Worm (Caenorhabditis elegans) whole organism, L2 larva: ENCODE data around the gene sdc-2.

Source experiments
- C34F6.9 ChIP-seq: fragments of 150-350 bp; optimal IDR thresholded peaks from 2 replicates; lab custom pipeline; 2014; ENCODE audit warnings: missing biosample characterization, missing genetic modification characterization
- F13H6.1 ChIP-seq: sonication (generic microtip); optimal IDR thresholded peaks from 2 replicates; lab custom pipeline; 2016; ENCODE audit warnings: missing genetic modification characterization, missing compliant biosample characterization
- R02D3.7 ChIP-seq: fragments of 150-350 bp; optimal IDR thresholded peaks from 2 replicates; lab custom pipeline; 2014; ENCODE audit warnings: missing biosample characterization, missing genetic modification characterization
- ZK546.5 ChIP-seq: sonication (generic microtip); optimal IDR thresholded peaks from 2 replicates; lab custom pipeline; 2017; ENCODE audit warnings: missing biosample characterization, missing genetic modification characterization
- alr-1 ChIP-seq: fragments of 150-350 bp; optimal IDR thresholded peaks from 2 replicates; lab custom pipeline; 2014; ENCODE audit warnings: missing biosample characterization, missing genetic modification characterization
- aly-2 ChIP-seq: fragments of 150-350 bp; optimal IDR thresholded peaks from 2 replicates; lab custom pipeline; 2014; ENCODE audit warnings: missing biosample characterization, missing genetic modification characterization
- ama-1 ChIP-seq: fragments of 150-350 bp; optimal IDR thresholded peaks from 2 replicates; lab custom pipeline; 2018; ENCODE audit warnings: inconsistent platforms
- blmp-1 ChIP-seq: sonication (generic microtip); optimal IDR thresholded peaks from 2 replicates; lab custom pipeline; 2017; ENCODE audit warnings: missing genetic modification characterization, mild to moderate bottlenecking, missing compliant biosample characterization, antibody characterized with exemption, moderate library complexity; ENCODE audit not compliant: insufficient read depth
- ceh-82 ChIP-seq: fragments of 150-350 bp; optimal IDR thresholded peaks from 2 replicates; lab custom pipeline; 2014; ENCODE audit warnings: missing biosample characterization, missing genetic modification characterization
- crh-2 ChIP-seq: sonication (generic microtip); optimal IDR thresholded peaks from 2 replicates; lab custom pipeline; 2017; ENCODE audit warnings: missing biosample characterization, missing genetic modification characterization
- dmd-4 ChIP-seq: sonication (generic microtip); optimal IDR thresholded peaks from 2 replicates; lab custom pipeline; 2017; ENCODE audit warnings: missing biosample characterization, missing genetic modification characterization
- elt-3 ChIP-seq: sonication (generic microtip); optimal IDR thresholded peaks from 2 replicates; lab custom pipeline; 2017; ENCODE audit warnings: missing biosample characterization, missing genetic modification characterization
- fos-1 ChIP-seq: fragments of 150-350 bp; optimal IDR thresholded peaks from 2 replicates; lab custom pipeline; 2014; ENCODE audit warnings: missing biosample characterization, missing genetic modification characterization
- gmeb-1 ChIP-seq: fragments of 150-350 bp; optimal IDR thresholded peaks from 2 replicates; lab custom pipeline; 2014; ENCODE audit warnings: missing biosample characterization, missing genetic modification characterization
- mab-5 ChIP-seq: fragments of 150-350 bp; optimal IDR thresholded peaks from 2 replicates; lab custom pipeline; 2014; ENCODE audit warnings: missing biosample characterization, missing genetic modification characterization
- mbf-1 ChIP-seq: sonication (generic microtip); optimal IDR thresholded peaks from 2 replicates; lab custom pipeline; 2017; ENCODE audit warnings: missing biosample characterization, missing genetic modification characterization
- mdl-1 ChIP-seq, 2 experiments: fragments of 150-350 bp in 1 of 2; sonication (generic microtip) in 1 of 2; optimal IDR thresholded peaks; 2 replicates each; lab custom pipeline; 2017; ENCODE audit warnings: missing biosample characterization in 2 of 2, missing genetic modification characterization in 2 of 2
- nhr-11 ChIP-seq: fragments of 150-350 bp; optimal IDR thresholded peaks from 2 replicates; lab custom pipeline; 2014; ENCODE audit warnings: missing biosample characterization, missing genetic modification characterization
- nhr-129 ChIP-seq: fragments of 150-350 bp; optimal IDR thresholded peaks from 2 replicates; lab custom pipeline; 2014; ENCODE audit warnings: missing biosample characterization, missing genetic modification characterization
- nhr-21 ChIP-seq: fragments of 150-350 bp; optimal IDR thresholded peaks from 2 replicates; lab custom pipeline; 2014; ENCODE audit warnings: missing biosample characterization, missing genetic modification characterization
- nhr-237 ChIP-seq: fragments of 150-350 bp; optimal IDR thresholded peaks from 2 replicates; lab custom pipeline; 2014; ENCODE audit warnings: missing biosample characterization, missing genetic modification characterization
- nhr-25 ChIP-seq: fragments of 150-350 bp; sonication (generic microtip); optimal IDR thresholded peaks from 3 replicates; lab custom pipeline; 2014; ENCODE audit warnings: missing biosample characterization, missing genetic modification characterization
- nhr-6 ChIP-seq: fragments of 150-350 bp; optimal IDR thresholded peaks from 2 replicates; lab custom pipeline; 2014; ENCODE audit warnings: missing biosample characterization, missing genetic modification characterization
- nhr-77 ChIP-seq: fragments of 150-350 bp; optimal IDR thresholded peaks from 2 replicates; lab custom pipeline; 2014; ENCODE audit warnings: missing biosample characterization, missing genetic modification characterization
- skn-1 ChIP-seq: sonication (generic microtip); optimal IDR thresholded peaks from 2 replicates; lab custom pipeline; 2017; ENCODE audit warnings: missing biosample characterization, missing genetic modification characterization
- sma-3 ChIP-seq: sonication (generic microtip); optimal IDR thresholded peaks from 2 replicates; lab custom pipeline; 2016; ENCODE audit warnings: missing genetic modification reagents, missing genetic modification characterization, missing compliant biosample characterization
- sma-9 ChIP-seq, 2 experiments: fragments of 150-350 bp in 1 of 2; sonication (generic microtip) in 1 of 2; optimal IDR thresholded peaks; 2 replicates each; lab custom pipeline; 2014 to 2016; ENCODE audit warnings: missing genetic modification characterization in 2 of 2, mild to moderate bottlenecking in 1 of 2, missing biosample characterization in 1 of 2, missing compliant biosample characterization in 1 of 2, missing genetic modification reagents in 1 of 2, moderate library complexity in 1 of 2
- snpc-4 ChIP-seq: fragments of 150-350 bp; optimal IDR thresholded peaks from 2 replicates; lab custom pipeline; 2014; ENCODE audit warnings: missing biosample characterization, missing genetic modification characterization
- unc-39 ChIP-seq: fragments of 150-350 bp; optimal IDR thresholded peaks from 2 replicates; lab custom pipeline; 2014; ENCODE audit warnings: missing biosample characterization, missing genetic modification characterization
- zag-1 ChIP-seq: fragments of 150-350 bp; optimal IDR thresholded peaks from 2 replicates; lab custom pipeline; 2014; ENCODE audit warnings: missing biosample characterization, missing genetic modification characterization
- ztf-1 ChIP-seq: fragments of 200-800 bp; sonication (Bioruptor generic); conservative IDR thresholded peaks from 2 replicates; pipeline ENCODE4 v1.3.6; 2022; ENCODE audit warnings: missing genetic modification characterization, missing compliant biosample characterization

Gene sdc-2

DNA sequence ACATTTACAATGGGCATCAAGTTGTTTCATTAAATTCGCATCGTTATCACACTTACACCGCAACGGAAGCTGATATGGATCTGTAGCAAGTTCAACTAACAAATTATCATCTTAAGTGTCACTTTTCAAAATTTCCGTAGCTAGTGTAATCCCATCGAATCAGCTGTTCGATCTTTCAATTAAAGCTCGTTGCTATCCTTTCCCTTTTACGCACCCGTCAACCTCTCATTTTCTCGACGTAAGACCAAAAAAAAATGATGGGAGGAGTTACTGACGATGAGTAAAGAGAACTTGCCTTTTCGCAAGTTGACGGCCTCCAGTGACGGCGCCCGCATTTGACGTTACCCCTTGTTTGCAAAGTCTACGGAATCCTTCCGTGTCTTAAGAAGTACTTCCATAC lies 20.5 kb upstream of the sdc-2 start, which contains the start of gene F29G6.1:
F29G6.1 (plus strand) TSS at position 301 of the 400 bp plus-strand sequence.
- TF ChIP-seq C34F6.9 (tag; lab: Kevin White, UChicago) (no peak), alr-1 (tag; lab: Kevin White, UChicago) (no peak)

DNA sequence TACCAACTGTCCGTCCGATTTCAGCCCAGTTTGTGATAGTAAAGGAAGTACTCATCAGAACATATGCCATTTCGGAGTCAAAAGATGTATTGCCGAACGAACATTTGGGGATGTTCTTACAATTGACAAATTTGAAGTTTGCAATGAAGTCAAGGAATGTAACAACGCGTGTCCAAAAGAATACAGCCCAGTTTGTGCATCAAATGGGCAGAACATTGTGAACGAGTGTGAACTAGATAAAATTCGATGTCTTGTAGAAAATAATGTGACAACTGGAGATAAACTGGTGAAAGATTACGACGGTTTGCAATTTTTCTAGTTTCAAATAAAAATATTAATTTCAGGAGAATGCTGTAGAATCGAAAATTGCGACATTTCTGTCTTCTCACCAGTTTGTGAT lies 14.7 kb upstream of the sdc-2 start:
- TF ChIP-seq elt-3 (tag; lab: Kevin White, UChicago) (no peak), R02D3.7 (tag; lab: Kevin White, UChicago) (no peak), aly-2 (no peak), sma-9 (GFP tag; optimal IDR thresholded peaks at IDR 0.05; lab: Kevin White, UChicago) (no peak), sma-9 (tag; optimal IDR thresholded peaks at IDR 0.05; lab: Kevin White, UChicago) (no peak)
- TF ChIP-seq, all 48 proteins: peak for 0

DNA sequence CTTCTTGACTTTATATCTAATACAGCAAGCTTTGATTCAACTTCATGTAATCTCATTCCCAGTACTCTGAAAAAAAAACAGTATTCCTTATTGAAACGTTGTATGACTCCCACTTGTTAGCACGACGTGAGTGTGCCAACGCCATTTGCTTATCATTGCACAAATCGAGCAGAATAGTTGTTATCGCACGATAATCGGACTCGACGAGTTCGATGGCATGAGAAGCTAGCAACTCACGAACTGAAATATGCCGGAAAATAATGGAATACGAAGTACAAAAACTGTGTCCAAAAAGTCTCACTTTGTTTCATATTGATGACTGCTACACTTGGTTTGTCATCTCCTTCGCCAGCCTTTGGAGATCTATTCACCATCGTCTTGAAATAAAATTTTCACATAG lies 13.0 kb upstream of the sdc-2 start:
- TF ChIP-seq crh-2 (peak; percentile 47), skn-1 (no peak), fos-1 (peak; percentile 95), nhr-11 (tag; lab: Kevin White, UChicago) (no peak)

DNA sequence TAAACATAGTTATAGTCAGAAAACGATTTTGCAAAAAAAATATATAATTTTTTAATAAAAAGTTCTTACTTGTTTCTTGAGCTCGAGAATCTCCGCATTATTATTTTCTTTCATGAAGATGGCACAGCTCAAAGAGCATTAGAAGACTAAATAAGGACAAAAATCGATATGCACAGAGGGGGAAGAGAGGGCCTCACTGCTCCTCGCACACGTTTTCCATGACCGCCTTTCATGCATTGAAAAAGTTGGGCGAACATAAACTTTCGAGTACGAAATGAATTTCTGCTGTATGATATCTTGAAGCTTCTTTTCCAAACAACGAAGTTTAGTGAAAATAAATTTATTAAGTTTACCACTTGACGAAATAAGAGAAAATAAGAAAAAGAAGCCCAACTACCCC lies 11.3 kb upstream of the sdc-2 start, which contains the start of gene ccdc-149:
ccdc-149 (minus strand) TSS at position 221 of the 400 bp plus-strand sequence.
- TF ChIP-seq mbf-1 (tag; lab: Kevin White, UChicago), result no peak
- TF ChIP-seq gmeb-1 (tag; lab: Kevin White, UChicago), result no peak
- no peak for TF ChIP-seq F13H6.1 (tag; lab: Kevin White, UChicago)
- no peak for TF ChIP-seq nhr-21 (tag; lab: Kevin White, UChicago)
- no peak for TF ChIP-seq blmp-1 (tag; lab: Kevin White, UChicago)
- no peak for TF ChIP-seq elt-3 (tag; lab: Kevin White, UChicago)
- TF ChIP-seq zag-1 (tag; lab: Kevin White, UChicago), result no peak
- TF ChIP-seq ZK546.5 (tag; lab: Kevin White, UChicago), result no peak

DNA sequence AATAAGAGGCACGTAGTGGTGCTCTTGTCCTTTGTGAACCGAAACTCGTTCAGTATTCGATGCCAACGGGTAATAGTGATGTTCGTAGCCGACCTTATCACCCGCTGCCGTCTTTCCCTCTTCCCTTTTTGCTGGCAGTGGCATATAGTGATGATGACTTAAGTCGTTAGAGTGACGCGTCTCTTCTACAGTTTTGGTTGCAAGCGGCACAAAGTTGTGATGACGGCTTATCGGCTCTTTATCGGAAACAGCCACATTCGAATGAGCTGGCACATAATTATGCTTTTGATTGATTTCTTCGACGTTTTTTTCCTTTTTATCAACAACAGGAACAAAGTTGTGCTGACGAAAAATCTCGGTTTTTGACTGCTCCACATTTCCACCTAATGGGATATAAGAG lies 7.1 kb upstream of the sdc-2 start:
- TF ChIP-seq crh-2, result peak; percentile 82
- no peak for TF ChIP-seq nhr-21 (tag; lab: Kevin White, UChicago)
- TF ChIP-seq ztf-1 (GFP tag; lab: Robert Waterston, UW), result no peak
- no peak for TF ChIP-seq snpc-4 (tag; lab: Kevin White, UChicago)
- no peak for TF ChIP-seq nhr-77
- peak; percentile 59 for TF ChIP-seq skn-1
- peak; percentile 97 for TF ChIP-seq fos-1
- TF ChIP-seq ceh-82 (tag; lab: Kevin White, UChicago), result no peak
- TF ChIP-seq dmd-4 (tag; lab: Kevin White, UChicago), result no peak
- no peak for TF ChIP-seq aly-2
- TF ChIP-seq gmeb-1 (tag; lab: Kevin White, UChicago), result peak; percentile 12
- TF ChIP-seq mbf-1 (tag; lab: Kevin White, UChicago), result no peak
- TF ChIP-seq sma-9 (GFP tag; optimal IDR thresholded peaks at IDR 0.05; lab: Kevin White, UChicago), result peak; percentile 65
- TF ChIP-seq sma-9 (tag; optimal IDR thresholded peaks at IDR 0.05; lab: Kevin White, UChicago), result no peak
- TF ChIP-seq mab-5, result no peak
- TF ChIP-seq sma-3 (GFP tag; lab: Kevin White, UChicago), result no peak
- no peak for TF ChIP-seq unc-39 (tag; lab: Kevin White, UChicago)
- TF ChIP-seq zag-1 (tag; lab: Kevin White, UChicago), result no peak
- peak; percentile 27 for TF ChIP-seq F13H6.1 (tag; lab: Kevin White, UChicago)
- TF ChIP-seq nhr-6 (tag; lab: Kevin White, UChicago), result no peak
- no peak for TF ChIP-seq R02D3.7 (tag; lab: Kevin White, UChicago)
- no peak for TF ChIP-seq nhr-25 (tag; lab: Kevin White, UChicago)
- TF ChIP-seq nhr-129 (tag; lab: Kevin White, UChicago), result no peak
- no peak for TF ChIP-seq ama-1 (lab: Kevin White, UChicago)
- TF ChIP-seq mdl-1 (tag; optimal IDR thresholded peaks at IDR 0.05; lab: Kevin White, UChicago), result no peak
- no peak for TF ChIP-seq blmp-1 (tag; lab: Kevin White, UChicago)
- no peak for TF ChIP-seq nhr-237 (tag; lab: Kevin White, UChicago)

DNA sequence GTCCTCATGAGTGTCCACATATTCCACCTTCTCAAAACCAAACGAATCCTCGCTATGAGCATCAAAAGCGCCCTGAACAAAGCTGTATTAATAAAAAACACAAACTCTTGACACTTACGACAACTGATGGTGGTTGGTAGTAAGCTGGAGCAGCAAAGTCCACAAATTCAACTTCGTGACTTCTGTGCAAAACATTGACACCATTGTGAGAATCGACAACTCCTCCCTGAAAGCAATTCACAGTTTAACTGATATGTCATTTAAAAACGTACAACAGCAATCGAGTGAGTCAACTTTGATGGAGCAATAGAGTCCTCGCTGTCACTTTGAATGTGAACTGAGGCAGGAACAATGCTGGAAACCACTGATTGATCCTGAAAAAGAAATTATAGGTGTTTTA lies 5.1 kb upstream of the sdc-2 start:
- TF ChIP-seq elt-3 (tag; lab: Kevin White, UChicago), result no peak
